Worm (Caenorhabditis elegans) whole organism, young adult: ENCODE measurements around the gene R105.5.

ENCODE experiments used
- B0035.1 ChIP-seq: sonication (generic microtip); optimal IDR thresholded peaks from 2 replicates; lab custom pipeline; 2016; ENCODE audit warnings: missing genetic modification characterization, mild to moderate bottlenecking, missing compliant biosample characterization, missing genotype, missing genetic modification reagents
- F57C9.4 ChIP-seq: sonication (generic microtip); optimal IDR thresholded peaks from 2 replicates; lab custom pipeline; 2017; ENCODE audit warnings: mild to moderate bottlenecking, missing genetic modification characterization, missing compliant biosample characterization
- Y53G8AR.9 ChIP-seq: fragments of 200-800 bp; sonication (Bioruptor generic); conservative IDR thresholded peaks from 2 replicates; pipeline ENCODE4 v1.3.6; 2022; ENCODE audit warnings: missing genetic modification reagents, missing genetic modification characterization, missing compliant biosample characterization
- ama-1 ChIP-seq, 3 experiments: fragments of 150-350 bp in 1 of 3; sonication (generic microtip) in 2 of 3; optimal IDR thresholded peaks; 2 replicates each; lab custom pipeline; 2014 to 2018; ENCODE audit warnings: missing biosample characterization in 2 of 3, missing genetic modification characterization in 2 of 3, missing genetic modification reagents in 2 of 3
- atf-7 ChIP-seq: sonication (generic microtip); optimal IDR thresholded peaks from 2 replicates; lab custom pipeline; 2017; ENCODE audit warnings: mild to moderate bottlenecking, missing genetic modification characterization, missing compliant biosample characterization
- attf-3 ChIP-seq: fragments of 200-800 bp; sonication (Bioruptor generic); conservative IDR thresholded peaks from 2 replicates; pipeline ENCODE4 v1.3.6; 2022; ENCODE audit warnings: missing genetic modification reagents, missing genetic modification characterization, missing compliant biosample characterization
- ccch-3 ChIP-seq: fragments of 200-800 bp; sonication (Bioruptor generic); optimal IDR thresholded peaks from 2 replicates; lab custom pipeline; 2018; ENCODE audit warnings: mild to moderate bottlenecking, missing genetic modification characterization, missing compliant biosample characterization
- cebp-1 ChIP-seq, 2 experiments: fragments of 200-800 bp in 1 of 2; sonication (Bioruptor generic) in 1 of 2; sonication (generic microtip) in 1 of 2; IDR thresholded peaks in 1 of 2; optimal IDR thresholded peaks in 1 of 2; 2 replicates each; pipeline versions ENCODE4 v1.3.6 to Lab custom; 2017 to 2022; ENCODE audit warnings: missing compliant biosample characterization in 2 of 2, missing genetic modification characterization in 2 of 2, mild to moderate bottlenecking in 1 of 2, missing genetic modification reagents in 1 of 2, moderate library complexity in 1 of 2
- ceh-27 ChIP-seq: fragments of 200-800 bp; sonication (Bioruptor generic); optimal IDR thresholded peaks from 2 replicates; lab custom pipeline; 2018; ENCODE audit warnings: mild to moderate bottlenecking, missing genetic modification characterization, moderate library complexity, missing compliant biosample characterization
- ceh-40 ChIP-seq: fragments of 200-800 bp; sonication (Bioruptor generic); IDR thresholded peaks from 2 replicates; pipeline ENCODE4 v1.3.6; 2022; ENCODE audit warnings: missing genetic modification characterization, missing compliant biosample characterization
- ceh-58 ChIP-seq: fragments of 200-800 bp; sonication (Bioruptor generic); IDR thresholded peaks from 2 replicates; pipeline ENCODE4 v1.3.6; 2022; ENCODE audit warnings: missing genetic modification characterization, missing compliant biosample characterization
- ceh-79 ChIP-seq: sonication (generic microtip); optimal IDR thresholded peaks from 2 replicates; lab custom pipeline; 2017; ENCODE audit warnings: mild to moderate bottlenecking, missing genetic modification characterization, missing compliant biosample characterization
- chd-7 ChIP-seq: sonication (generic microtip); optimal IDR thresholded peaks from 2 replicates; lab custom pipeline; 2016; ENCODE audit warnings: mild to moderate bottlenecking, missing genetic modification characterization, moderate library complexity, missing compliant biosample characterization
- dox-1 ChIP-seq: fragments of 200-800 bp; sonication (Bioruptor generic); IDR thresholded peaks from 2 replicates; pipeline ENCODE4 v1.3.6; 2022; ENCODE audit warnings: missing genetic modification reagents, missing genetic modification characterization, missing compliant biosample characterization
- dpff-1 ChIP-seq: sonication (generic microtip); optimal IDR thresholded peaks from 2 replicates; lab custom pipeline; 2017; ENCODE audit warnings: mild to moderate bottlenecking, missing genetic modification characterization, missing compliant biosample characterization
- dpl-1 ChIP-seq: fragments of 150-350 bp; optimal IDR thresholded peaks from 2 replicates; lab custom pipeline; 2014; ENCODE audit warnings: missing biosample characterization, missing genetic modification reagents, missing genetic modification characterization
- egl-44 ChIP-seq: fragments of 200-800 bp; sonication (Bioruptor generic); IDR thresholded peaks from 2 replicates; pipeline ENCODE4 v1.3.6; 2022; ENCODE audit warnings: missing genetic modification reagents, missing genetic modification characterization, missing compliant biosample characterization
- fkh-3 ChIP-seq: sonication (generic microtip); optimal IDR thresholded peaks from 2 replicates; lab custom pipeline; 2016; ENCODE audit warnings: mild to moderate bottlenecking, missing genetic modification characterization, missing compliant biosample characterization
- him-1 ChIP-seq: sonication (generic microtip); optimal IDR thresholded peaks from 2 replicates; lab custom pipeline; 2016; ENCODE audit warnings: missing genotype, missing genetic modification reagents, missing genetic modification characterization, missing compliant biosample characterization
- hlh-12 ChIP-seq: sonication (generic microtip); optimal IDR thresholded peaks from 2 replicates; lab custom pipeline; 2016; ENCODE audit warnings: missing genetic modification characterization, missing compliant biosample characterization
- hmg-1.2 ChIP-seq: fragments of 200-800 bp; sonication (Bioruptor generic); IDR thresholded peaks from 2 replicates; pipeline ENCODE4 v1.3.6; 2022; ENCODE audit warnings: missing genetic modification reagents, missing genetic modification characterization, missing compliant biosample characterization
- hsf-1 ChIP-seq: fragments of 200-800 bp; sonication (Bioruptor generic); IDR thresholded peaks from 2 replicates; pipeline ENCODE4 v1.3.6; 2022; ENCODE audit warnings: missing genetic modification reagents, missing genetic modification characterization, missing compliant biosample characterization
- let-607 ChIP-seq, 2 experiments: fragments of 200-800 bp in 1 of 2; sonication (Bioruptor generic) in 1 of 2; sonication (generic microtip) in 1 of 2; optimal IDR thresholded peaks; 2 replicates each; lab custom pipeline; 2016 to 2018; ENCODE audit warnings: mild to moderate bottlenecking in 2 of 2, missing compliant biosample characterization in 2 of 2, missing genetic modification characterization in 2 of 2, moderate library complexity in 2 of 2, missing genotype in 1 of 2
- lin-35 ChIP-seq, 3 experiments: fragments of 150-350 bp in 2 of 3; sonication (generic microtip) in 1 of 3; optimal IDR thresholded peaks; 2 replicates each; lab custom pipeline; 2014 to 2018; ENCODE audit warnings: missing biosample characterization in 3 of 3, missing genetic modification characterization in 3 of 3, missing genetic modification reagents in 3 of 3
- lir-1 ChIP-seq: fragments of 200-800 bp; sonication (Bioruptor generic); conservative IDR thresholded peaks from 2 replicates; pipeline ENCODE4 v1.3.6; 2022; ENCODE audit warnings: missing genetic modification reagents, missing genetic modification characterization, missing compliant biosample characterization
- lsl-1 ChIP-seq: fragments of 200-800 bp; sonication (Bioruptor generic); optimal IDR thresholded peaks from 2 replicates; lab custom pipeline; 2018; ENCODE audit warnings: mild to moderate bottlenecking, missing genetic modification characterization, moderate library complexity, missing compliant biosample characterization
- madf-8 ChIP-seq: fragments of 200-800 bp; sonication (Bioruptor generic); conservative IDR thresholded peaks from 2 replicates; pipeline ENCODE4 v1.3.6; 2022; ENCODE audit warnings: missing genetic modification reagents, missing genetic modification characterization, missing compliant biosample characterization
- mel-28 ChIP-seq: sonication (generic microtip); optimal IDR thresholded peaks from 2 replicates; lab custom pipeline; 2016; ENCODE audit warnings: borderline replicate concordance, mild to moderate bottlenecking, missing genetic modification characterization, missing compliant biosample characterization
- mxl-1 ChIP-seq: sonication (generic microtip); optimal IDR thresholded peaks from 2 replicates; lab custom pipeline; 2016; ENCODE audit warnings: missing genetic modification characterization, missing compliant biosample characterization
- nfya-1 ChIP-seq: sonication (generic microtip); optimal IDR thresholded peaks from 2 replicates; lab custom pipeline; 2017; ENCODE audit warnings: antibody characterized with exemption, missing compliant biosample characterization, missing genetic modification characterization, borderline replicate concordance; ENCODE audit not compliant: insufficient read depth
- nhr-80 ChIP-seq: sonication (generic microtip); optimal IDR thresholded peaks from 2 replicates; lab custom pipeline; 2016; ENCODE audit warnings: missing genetic modification characterization, missing compliant biosample characterization
- pha-4 ChIP-seq: fragments of 150-350 bp; sonication (generic microtip); optimal IDR thresholded peaks from 2 replicates; lab custom pipeline; 2014; ENCODE audit warnings: missing biosample characterization, missing genetic modification reagents, missing genetic modification characterization
- rcor-1 ChIP-seq: fragments of 200-800 bp; sonication (Bioruptor generic); IDR thresholded peaks from 2 replicates; pipeline ENCODE4 v1.3.6; 2022; ENCODE audit warnings: missing genetic modification reagents, missing genetic modification characterization, missing compliant biosample characterization
- rec-8 ChIP-seq, 2 experiments: sonication (generic microtip); optimal IDR thresholded peaks; 2 replicates each; lab custom pipeline; 2016; ENCODE audit warnings: mild to moderate bottlenecking in 2 of 2, missing genetic modification characterization in 2 of 2, missing genetic modification reagents in 2 of 2, missing genotype in 2 of 2, missing biosample characterization in 1 of 2, missing compliant biosample characterization in 1 of 2, moderate library complexity in 1 of 2
- sdz-38 ChIP-seq: sonication (generic microtip); optimal IDR thresholded peaks from 2 replicates; lab custom pipeline; 2016; ENCODE audit warnings: missing genotype, missing genetic modification characterization, missing compliant biosample characterization
- snpc-1.1 ChIP-seq: sonication (generic microtip); optimal IDR thresholded peaks from 2 replicates; lab custom pipeline; 2017; ENCODE audit warnings: missing genetic modification characterization, mild to moderate bottlenecking, missing compliant biosample characterization, antibody characterized with exemption, moderate library complexity, missing genotype, missing genetic modification reagents; ENCODE audit not compliant: insufficient read depth
- snpc-4 ChIP-seq, 5 experiments: fragments of 150-350 bp in 1 of 5; sonication (generic microtip) in 4 of 5; optimal IDR thresholded peaks; 2 replicates each; lab custom pipeline; 2014 to 2018; ENCODE audit warnings: missing genetic modification characterization in 5 of 5, missing biosample characterization in 3 of 5, antibody characterized with exemption in 2 of 5, mild to moderate bottlenecking in 2 of 5, missing compliant biosample characterization in 2 of 5, missing genotype in 2 of 5, moderate library complexity in 2 of 5, missing genetic modification reagents in 1 of 5
- tbp1 ChIP-seq: fragments of 200-800 bp; sonication (Bioruptor generic); optimal IDR thresholded peaks from 2 replicates; lab custom pipeline; 2018; ENCODE audit warnings: mild to moderate bottlenecking, missing genetic modification characterization, missing compliant biosample characterization
- tlf-1 ChIP-seq: fragments of 200-800 bp; sonication (Bioruptor generic); optimal IDR thresholded peaks from 2 replicates; lab custom pipeline; 2018; ENCODE audit warnings: mild to moderate bottlenecking, missing genetic modification characterization, missing compliant biosample characterization
- unc-62 ChIP-seq: fragments of 150-350 bp; optimal IDR thresholded peaks from 2 replicates; lab custom pipeline; 2014; ENCODE audit warnings: missing biosample characterization, missing genetic modification reagents, missing genetic modification characterization
- zfh-2 ChIP-seq: fragments of 200-800 bp; sonication (Bioruptor generic); conservative IDR thresholded peaks from 2 replicates; pipeline ENCODE4 v1.3.6; 2022; ENCODE audit warnings: missing genetic modification reagents, missing genetic modification characterization, missing compliant biosample characterization
- ztf-18 ChIP-seq: sonication (generic microtip); optimal IDR thresholded peaks from 2 replicates; lab custom pipeline; 2016; ENCODE audit warnings: missing genotype, mild to moderate bottlenecking, missing genetic modification characterization, missing compliant biosample characterization
- ztf-3 ChIP-seq: fragments of 200-800 bp; sonication (Bioruptor generic); optimal IDR thresholded peaks from 2 replicates; lab custom pipeline; 2018; ENCODE audit warnings: mild to moderate bottlenecking, missing genetic modification characterization, missing compliant biosample characterization

The R105.5 gene

ce11 chrIV:4602565-4602964, 33.5 kb upstream of the R105.5 start, which contains the start of gene F19C7.4:
TSS of gene F19C7.4 (plus strand) at chrIV:4602865.
- TF ChIP-seq snpc-4 (GFP tag; optimal IDR thresholded peaks at IDR 0.05; lab: Kevin White, UChicago) (no peak), snpc-4 (tag; optimal IDR thresholded peaks at IDR 0.05; lab: Kevin White, UChicago) (no peak), tbp1 (GFP tag; lab: Kevin White, UChicago) (no peak), cebp-1 (GFP tag; IDR thresholded peaks at IDR 0.05; lab: Robert Waterston, UW) (no peak), cebp-1 (tag; optimal IDR thresholded peaks at IDR 0.05; lab: Kevin White, UChicago) (no peak), hsf-1 (no peak), madf-8 (GFP tag; lab: Robert Waterston, UW) (no peak), rcor-1 (GFP tag; lab: Robert Waterston, UW) (no peak), hlh-12 (tag; lab: Kevin White, UChicago) (no peak), unc-62 (GFP tag; lab: Kevin White, UChicago) (no peak), fkh-3 (tag; lab: Kevin White, UChicago) (no peak), dpl-1 (GFP tag; lab: Kevin White, UChicago) (no peak), ceh-27 (GFP tag; lab: Kevin White, UChicago) (no peak), nfya-1 (tag; lab: Kevin White, UChicago) (no peak)
- TF ChIP-seq, all 124 proteins: peak for 0

ce11 chrIV:4605608-4606007, 30.5 kb upstream of the R105.5 start, which contains the start of gene nspg-10:
TSS of gene nspg-10 (plus strand) at chrIV:4605786.
- TF ChIP-seq hmg-1.2: no peak
- no peak for TF ChIP-seq atf-7 (tag; lab: Kevin White, UChicago)
- peak; percentile 21 to 72 for TF ChIP-seq let-607 (tag; optimal IDR thresholded peaks at IDR 0.05; lab: Kevin White, UChicago)
- no peak for TF ChIP-seq lir-1
- no peak for TF ChIP-seq ceh-79 (tag; lab: Kevin White, UChicago)
- no peak for TF ChIP-seq mxl-1 (tag; lab: Kevin White, UChicago)
- TF ChIP-seq tlf-1 (GFP tag; lab: Kevin White, UChicago): no peak
- TF ChIP-seq ztf-3 (GFP tag; lab: Kevin White, UChicago): no peak
- no peak for TF ChIP-seq pha-4 (tag; lab: Kevin White, UChicago)
- TF ChIP-seq rec-8 (tag; optimal IDR thresholded peaks at IDR 0.05; lab: Kevin White, UChicago): no peak
- peak; percentile 79 for TF ChIP-seq nhr-80 (tag; lab: Kevin White, UChicago)
- TF ChIP-seq lin-35 (GFP tag; optimal IDR thresholded peaks at IDR 0.05; lab: Kevin White, UChicago): no peak
- no peak for TF ChIP-seq B0035.1 (tag; lab: Kevin White, UChicago)
- peak; percentile 37; the same call in 1 of the 2 replicates for TF ChIP-seq dox-1
- TF ChIP-seq ztf-18 (tag; lab: Kevin White, UChicago): no peak
- no peak for TF ChIP-seq chd-7 (tag; lab: Kevin White, UChicago)
- no peak for TF ChIP-seq sdz-38 (tag; lab: Kevin White, UChicago)
- TF ChIP-seq, all 124 proteins: peak for 3

- TF ChIP-seq zfh-2 (GFP tag; lab: Robert Waterston, UW): peak; percentile 91
- TF ChIP-seq unc-62 (GFP tag; lab: Kevin White, UChicago): no peak
Observed at ce11 chrIV:4608661-4609060, 27.4 kb upstream of the R105.5 start.

ce11 chrIV:4609568-4609967, 26.5 kb upstream of the R105.5 start, which contains the start of gene col-110:
TSS of gene col-110 (minus strand) at chrIV:4609668.
- TF ChIP-seq ccch-3 (GFP tag; lab: Kevin White, UChicago): no peak
- TF ChIP-seq ceh-40 (GFP tag; lab: Robert Waterston, UW): no peak
- TF ChIP-seq snpc-1.1 (tag; lab: Kevin White, UChicago): no peak
- TF ChIP-seq dpff-1 (tag; lab: Kevin White, UChicago): no peak
- TF ChIP-seq dpl-1 (GFP tag; lab: Kevin White, UChicago): no peak
- TF ChIP-seq F57C9.4 (tag; lab: Kevin White, UChicago): no peak
- no peak for TF ChIP-seq ama-1 (optimal IDR thresholded peaks at IDR 0.05; lab: Kevin White, UChicago)
- no peak for TF ChIP-seq ama-1 (GFP tag; optimal IDR thresholded peaks at IDR 0.05; lab: Kevin White, UChicago)
- no peak for TF ChIP-seq lsl-1 (GFP tag; lab: Kevin White, UChicago)
- no peak for TF ChIP-seq him-1 (tag; lab: Kevin White, UChicago)
- no peak for TF ChIP-seq Y53G8AR.9 (GFP tag; lab: Robert Waterston, UW)
- TF ChIP-seq mel-28 (tag; lab: Kevin White, UChicago): no peak
- no peak for TF ChIP-seq ceh-58 (GFP tag; lab: Robert Waterston, UW)
- TF ChIP-seq egl-44 (GFP tag; lab: Robert Waterston, UW): no peak
- TF ChIP-seq attf-3 (GFP tag; lab: Robert Waterston, UW): no peak
